Comparison of ENCODE assay signal across 2 worm cellular contexts in the genomic region with DNA sequence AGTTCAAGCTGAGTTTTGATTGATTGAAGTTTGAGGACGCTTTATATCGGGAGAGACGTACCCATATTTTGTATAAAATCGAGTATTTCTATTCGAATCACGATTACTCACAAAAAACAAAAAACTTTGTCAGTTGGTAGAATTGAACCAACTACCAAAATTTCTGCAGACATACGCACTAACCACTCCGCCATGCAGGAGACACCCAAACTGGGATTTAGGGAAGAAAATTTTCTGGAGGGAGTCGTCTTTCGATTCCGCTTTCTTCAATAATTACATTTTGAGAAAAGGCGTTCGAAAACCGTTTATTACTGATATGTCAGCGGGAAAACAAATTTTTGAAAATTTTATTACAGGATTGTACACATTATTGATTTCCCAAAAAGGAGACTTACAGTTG.
A peak's percentile ranks its signal among the peaks of the same experiment; 100 is the strongest.
TF ChIP-seq lines count a peak whose summit lies in the region.
"Not testable (repeated sequence)": the region's sequence is repeated elsewhere in the genome, so short reads cannot be mapped to it uniquely, and the experiment has no call there.

No protein-coding gene starts in this region.

TF ChIP-seq in whole organism, L4 larva, 104 proteins besides CTCF, POLR2A, EP300 and RAD21:
- TF ChIP-seq tra-1 (GFP tag; IDR thresholded peaks at IDR 0.05; lab: Robert Waterston, UW) (0 out of 2 replicates have a peak, but pooled peaks have one; percentile 33), pha-4 (GFP tag; IDR thresholded peaks at IDR 0.05; lab: Robert Waterston, UW) (peak; percentile 45; the same call in 1 of the 2 replicates), dmd-8 (GFP tag; IDR thresholded peaks at IDR 0.05; lab: Robert Waterston, UW) (0 out of 2 replicates have a peak, but pooled peaks have one; percentile 59), lin-38 (GFP tag; IDR thresholded peaks at IDR 0.05; lab: Robert Waterston, UW) (peak; percentile 47), F26F4.8 (GFP tag; conservative IDR thresholded peaks at IDR 0.05; lab: Robert Waterston, UW) (0 out of 2 replicates have a peak, but pooled peaks have one; percentile 17), vab-7 (GFP tag; IDR thresholded peaks at IDR 0.05; lab: Robert Waterston, UW) (0 out of 2 replicates have a peak, but pooled peaks have one; percentile 10)
- TF ChIP-seq pha-4 (tag; optimal IDR thresholded peaks at IDR 0.05; lab: Kevin White, UChicago) = not testable (repeated sequence)

TF ChIP-seq in whole organism, young adult, 124 proteins besides CTCF, POLR2A, EP300 and RAD21:
- TF ChIP-seq B0261.1 (tag; optimal IDR thresholded peaks at IDR 0.05; lab: Kevin White, UChicago) (peak; percentile 66), rcor-1 (GFP tag; IDR thresholded peaks at IDR 0.05; lab: Robert Waterston, UW) (peak; percentile 37; the same call in 1 of the 2 replicates), tbp1 (GFP tag; optimal IDR thresholded peaks at IDR 0.05; lab: Kevin White, UChicago) (peak; percentile 84), dox-1 (GFP tag; IDR thresholded peaks at IDR 0.05; lab: Robert Waterston, UW) (0 out of 2 replicates have a peak, but pooled peaks have one; percentile 31), snpc-4 (tag; optimal IDR thresholded peaks at IDR 0.05; lab: Kevin White, UChicago) (peak in 2 of 4 experiments; percentile 39 to 66), hmg-1.2 (GFP tag; IDR thresholded peaks at IDR 0.05; lab: Robert Waterston, UW) (peak; percentile 31; the same call in 1 of the 2 replicates), madf-6 (GFP tag; IDR thresholded peaks at IDR 0.05; lab: Robert Waterston, UW) (peak; percentile 61; the same call in 1 of the 2 replicates), rpc-1 (optimal IDR thresholded peaks at IDR 0.05; lab: Kevin White, UChicago) (peak; percentile 26), rpc-1 (tag; optimal IDR thresholded peaks at IDR 0.05; lab: Kevin White, UChicago) (peak; percentile 52)
- not testable (repeated sequence) for TF ChIP-seq snpc-4 (GFP tag; optimal IDR thresholded peaks at IDR 0.05; lab: Kevin White, UChicago)
